Fruit fly (Drosophila melanogaster) whole organism, pupa: Measurements from ENCODE around the gene SmB.

Experiments
- CG10348 ChIP-seq: fragments of 200-800 bp; sonication (Bioruptor generic); IDR thresholded peaks from 2 replicates; pipeline ENCODE4 v1.3.6; 2022; ENCODE audit warnings: missing biosample characterization, missing genetic modification characterization
- CG12605 ChIP-seq: fragments of 200-800 bp; sonication (Bioruptor generic); IDR thresholded peaks from 2 replicates; pipeline ENCODE4 v1.3.6; 2022; ENCODE audit warnings: missing biosample characterization, missing genetic modification characterization
- CG13204 ChIP-seq: fragments of 200-800 bp; sonication (Bioruptor generic); optimal IDR thresholded peaks from 2 replicates; lab custom pipeline; 2018; ENCODE audit warnings: missing biosample characterization, mild to moderate bottlenecking, missing genetic modification characterization, moderate library complexity
- CG14655 ChIP-seq: fragments of 200-800 bp; sonication (Bioruptor generic); optimal IDR thresholded peaks from 3 replicates; lab custom pipeline; 2017; ENCODE audit warnings: mild to moderate bottlenecking, missing biosample characterization, missing genetic modification reagents, missing genetic modification characterization
- CG15710 ChIP-seq: fragments of 200-800 bp; sonication (Bioruptor generic); optimal IDR thresholded peaks from 2 replicates; lab custom pipeline; 2018; ENCODE audit warnings: missing biosample characterization, mild to moderate bottlenecking, missing genetic modification characterization, moderate library complexity
- CG17806 ChIP-seq: fragments of 200-800 bp; sonication (Bioruptor generic); optimal IDR thresholded peaks from 2 replicates; lab custom pipeline; 2018; ENCODE audit warnings: missing biosample characterization, mild to moderate bottlenecking, missing genetic modification characterization, moderate library complexity
- CG32121 ChIP-seq: fragments of 200-800 bp; sonication (Bioruptor generic); IDR thresholded peaks from 2 replicates; pipeline ENCODE4 v1.3.6; 2022; ENCODE audit warnings: missing biosample characterization, missing genetic modification characterization
- CG34367 ChIP-seq: fragments of 200-800 bp; sonication (Bioruptor generic); optimal IDR thresholded peaks from 2 replicates; lab custom pipeline; 2018; ENCODE audit warnings: missing biosample characterization, mild to moderate bottlenecking, missing genetic modification characterization
- CG4496 ChIP-seq: fragments of 200-800 bp; sonication (Bioruptor generic); IDR thresholded peaks from 3 replicates; pipeline ENCODE4 v1.3.6; 2022; ENCODE audit warnings: missing biosample characterization, missing genetic modification characterization
- CG8159 ChIP-seq: fragments of 200-800 bp; sonication (Bioruptor generic); optimal IDR thresholded peaks from 3 replicates; lab custom pipeline; 2018; ENCODE audit warnings: missing biosample characterization, mild to moderate bottlenecking, missing genetic modification characterization, moderate library complexity
- CG8301 ChIP-seq: fragments of 200-800 bp; sonication (Bioruptor generic); optimal IDR thresholded peaks from 2 replicates; lab custom pipeline; 2018; ENCODE audit warnings: missing biosample characterization, mild to moderate bottlenecking, missing genetic modification characterization
- CG9948 ChIP-seq: fragments of 200-800 bp; sonication (Bioruptor generic); optimal IDR thresholded peaks from 2 replicates; lab custom pipeline; 2018; ENCODE audit warnings: missing biosample characterization, mild to moderate bottlenecking, missing genetic modification characterization, moderate library complexity
- D1 ChIP-seq: fragments of 200-800 bp; sonication (Bioruptor generic); optimal IDR thresholded peaks from 2 replicates; lab custom pipeline; 2018; ENCODE audit warnings: missing biosample characterization, mild to moderate bottlenecking, missing genetic modification characterization, moderate library complexity
- EcR ChIP-seq: fragments of 200-800 bp; sonication (Bioruptor generic); optimal IDR thresholded peaks from 3 replicates; lab custom pipeline; 2019; ENCODE audit warnings: missing biosample characterization, missing genetic modification characterization, mild to moderate bottlenecking, moderate library complexity, missing genetic modification reagents
- Ets98B ChIP-seq: fragments of 200-800 bp; sonication (Bioruptor generic); IDR thresholded peaks from 2 replicates; pipeline ENCODE4 v1.3.6; 2022; ENCODE audit warnings: missing biosample characterization, missing genetic modification characterization
- Pif1A ChIP-seq: fragments of 200-800 bp; sonication (Bioruptor generic); optimal IDR thresholded peaks from 3 replicates; lab custom pipeline; 2016; ENCODE audit warnings: missing biosample characterization, missing genetic modification characterization
- Pif1B ChIP-seq: fragments of 200-800 bp; sonication (Bioruptor generic); optimal IDR thresholded peaks from 3 replicates; lab custom pipeline; 2016; ENCODE audit warnings: missing biosample characterization, missing genetic modification characterization
- Snoo ChIP-seq: fragments of 200-800 bp; sonication (Bioruptor generic); optimal IDR thresholded peaks from 3 replicates; lab custom pipeline; 2017; ENCODE audit warnings: missing biosample characterization, mild to moderate bottlenecking, missing genetic modification characterization, inconsistent platforms
- fd96Ca ChIP-seq: fragments of 200-800 bp; sonication (Bioruptor generic); IDR thresholded peaks from 3 replicates; pipeline ENCODE4 v1.3.6; 2022; ENCODE audit warnings: missing biosample characterization, missing genetic modification characterization
- gl ChIP-seq: fragments of 200-800 bp; sonication (Bioruptor generic); optimal IDR thresholded peaks from 2 replicates; lab custom pipeline; 2018; ENCODE audit warnings: missing biosample characterization, mild to moderate bottlenecking, missing genetic modification characterization
- rn ChIP-seq: fragments of 200-800 bp; sonication (Bioruptor generic); IDR thresholded peaks from 2 replicates; pipeline ENCODE4 v1.3.6; 2022; ENCODE audit warnings: missing biosample characterization, missing genetic modification characterization

Gene SmB

DNA sequence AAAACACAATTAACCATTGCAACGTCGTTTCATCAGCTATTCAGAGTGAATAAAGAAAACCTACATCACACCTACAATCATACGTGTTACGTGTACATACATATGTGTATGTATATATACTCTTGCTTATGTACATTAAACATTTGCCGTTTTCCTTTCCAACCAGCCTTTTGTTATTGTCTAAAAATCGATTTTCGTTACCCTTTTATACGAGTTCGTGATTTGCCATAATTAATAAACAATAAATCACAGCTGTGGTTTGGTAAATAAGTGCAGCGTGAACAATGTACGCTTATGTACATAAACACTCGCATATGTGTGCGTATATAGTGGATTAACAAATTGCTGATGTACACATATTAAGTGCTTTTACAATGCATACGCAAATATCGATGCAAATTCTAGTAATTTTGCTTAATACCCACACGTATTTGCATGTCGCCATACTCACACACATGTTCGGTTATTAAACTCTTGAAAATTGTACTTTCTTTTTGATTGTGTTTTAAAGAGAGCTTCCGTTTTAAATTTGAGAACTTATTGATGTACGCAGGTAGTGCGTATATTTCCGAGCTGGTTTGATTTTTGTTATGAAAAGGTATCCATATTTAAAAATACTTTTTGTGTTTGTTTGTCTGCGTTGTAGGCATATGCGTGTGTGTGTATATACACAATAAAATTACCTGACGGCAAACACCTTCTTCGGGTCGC is 29.4 kb downstream of the SmB start:
- TF ChIP-seq CG12605 (GFP tag; lab: Robert Waterston, UW) (no peak), rn (GFP tag; lab: Robert Waterston, UW) (no peak), gl (no peak), EcR (GFP tag; lab: Kevin White, UChicago) (peak; percentile 41), CG8159 (tag; lab: Kevin White, UChicago) (no peak), Pif1A (GFP tag; lab: Kevin White, UChicago) (no peak), CG14655 (GFP tag; lab: Kevin White, UChicago) (no peak), CG4496 (no peak), Pif1B (peak; percentile 28)

DNA sequence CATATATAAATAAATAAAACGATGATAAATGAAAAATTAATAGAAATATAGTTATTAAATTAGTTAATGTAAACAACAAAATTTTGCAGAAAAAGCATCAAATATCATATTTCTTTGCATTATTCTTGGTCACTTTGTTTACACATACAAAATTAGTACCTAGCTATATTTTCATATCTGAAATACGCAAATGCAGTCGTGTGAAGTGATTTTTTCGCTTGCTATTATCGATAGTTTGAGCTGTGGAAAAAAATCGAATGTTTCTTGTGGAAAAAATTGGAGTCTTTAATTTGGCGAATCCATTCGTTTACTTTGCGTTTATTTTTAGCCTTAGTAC is 30.0 kb downstream of the SmB start, which contains the start of gene Cnot4:
Gene Cnot4 (plus strand): TSS at position 229 of the 337 bp plus-strand sequence.
- TF ChIP-seq Pif1B (no peak), gl (no peak), D1 (tag; lab: Kevin White, UChicago) (no peak), CG8301 (no peak), Pif1A (GFP tag; lab: Kevin White, UChicago) (no peak), EcR (GFP tag; lab: Kevin White, UChicago) (no peak), CG32121 (GFP tag; lab: Robert Waterston, UW) (no peak), CG9948 (tag; lab: Kevin White, UChicago) (no peak), CG8159 (tag; lab: Kevin White, UChicago) (no peak), CG4496 (no peak), Ets98B (GFP tag; lab: Robert Waterston, UW) (no peak), Snoo (tag; lab: Kevin White, UChicago) (no peak), CG34367 (no peak), CG12605 (GFP tag; lab: Robert Waterston, UW) (no peak), CG15710 (tag; lab: Kevin White, UChicago) (no peak), CG14655 (GFP tag; lab: Kevin White, UChicago) (no peak)

DNA sequence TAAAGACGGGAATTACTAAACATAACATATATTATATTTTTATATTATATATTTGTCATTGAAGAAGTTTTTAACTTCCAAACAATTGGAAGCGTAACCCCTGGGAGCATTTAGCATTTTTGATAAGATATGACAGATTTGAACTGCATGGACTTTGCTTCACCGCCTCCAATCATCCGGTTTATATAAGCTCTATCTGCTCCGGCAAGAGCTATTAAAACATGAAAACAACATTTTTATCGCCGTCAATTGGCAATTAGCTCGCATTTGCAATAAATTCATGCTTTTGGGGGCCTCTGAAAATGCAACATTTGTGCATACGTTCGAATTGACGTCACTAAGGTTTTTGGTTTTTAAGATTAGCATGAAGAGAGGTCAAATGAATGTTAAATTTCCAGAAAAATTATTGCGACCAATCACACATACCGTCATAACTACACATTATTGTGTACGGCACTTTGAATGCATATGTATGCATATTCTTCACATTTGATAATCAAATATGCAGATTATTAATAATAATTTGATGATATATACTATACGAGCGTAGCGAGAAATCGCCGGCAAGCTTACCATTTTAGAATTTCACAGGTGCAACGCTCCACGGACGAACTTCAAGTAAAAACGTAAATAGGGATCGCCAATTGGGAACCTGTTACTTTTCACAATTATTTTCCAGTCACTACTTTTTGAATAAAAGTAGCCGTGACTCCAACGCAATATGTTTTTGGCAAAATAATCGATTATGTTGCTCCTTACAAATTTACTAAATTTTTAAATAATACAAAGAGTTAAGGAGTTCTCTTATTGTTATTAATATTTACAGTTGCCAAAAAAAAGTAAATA is 30.6 kb downstream of the SmB start, which contains the start of gene Mdh1:
Gene Mdh1 (minus strand): TSS at position 691 of the 846 bp plus-strand sequence.
- TF ChIP-seq CG32121 (GFP tag; lab: Robert Waterston, UW) (no peak), EcR (GFP tag; lab: Kevin White, UChicago) (peak; percentile 20)

DNA sequence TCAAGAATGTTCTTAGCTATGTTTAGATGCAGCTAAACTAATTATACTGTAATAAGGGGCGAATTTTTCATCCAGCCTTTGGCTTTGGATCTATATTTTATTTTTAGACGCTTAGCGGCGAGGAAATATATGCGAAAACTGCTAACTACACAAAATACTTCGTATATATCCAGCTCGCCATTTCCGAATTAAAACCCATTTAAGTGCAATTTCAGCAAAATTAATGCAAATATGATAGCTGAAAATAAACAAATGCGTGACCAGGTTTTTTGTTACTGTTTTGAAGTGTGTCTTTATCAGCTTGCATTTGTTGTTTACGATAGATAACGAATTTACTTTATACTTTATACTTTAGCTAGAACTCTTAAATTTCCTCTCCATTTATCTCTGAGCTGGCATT is 31.4 kb downstream of the SmB start:
- TF ChIP-seq Snoo (tag; lab: Kevin White, UChicago) (no peak), CG8159 (tag; lab: Kevin White, UChicago) (no peak), CG13204 (GFP tag; lab: Kevin White, UChicago) (no peak), CG4496 (no peak), Pif1A (GFP tag; lab: Kevin White, UChicago) (no peak), CG15710 (tag; lab: Kevin White, UChicago) (no peak), fd96Ca (GFP tag; lab: Robert Waterston, UW) (no peak), CG10348 (GFP tag; lab: Robert Waterston, UW) (no peak), Pif1B (no peak)
- TF ChIP-seq, all 21 proteins: peak for 0

DNA sequence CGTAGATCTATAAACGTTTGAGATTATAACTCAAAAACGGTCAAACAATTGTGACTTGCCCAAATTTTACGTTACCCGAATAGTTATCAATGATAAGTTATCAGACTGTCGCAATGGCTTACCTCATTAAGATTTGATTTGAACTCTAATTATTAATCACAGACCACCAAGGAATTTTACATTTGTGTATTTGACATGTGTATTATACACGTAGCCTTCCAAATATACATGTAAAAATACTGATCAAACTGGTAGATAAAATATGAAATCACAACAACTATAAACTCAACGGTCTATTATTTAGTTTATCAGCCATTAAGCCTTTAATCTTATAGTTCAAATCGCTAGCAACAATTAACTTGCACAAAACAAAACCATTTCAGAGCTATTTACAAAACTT is 33.0 kb downstream of the SmB start:
- TF ChIP-seq CG17806 (tag; lab: Kevin White, UChicago) (no peak), rn (GFP tag; lab: Robert Waterston, UW) (no peak), CG4496 (no peak), CG34367 (no peak), CG13204 (GFP tag; lab: Kevin White, UChicago) (no peak), CG8159 (tag; lab: Kevin White, UChicago) (no peak), fd96Ca (GFP tag; lab: Robert Waterston, UW) (no peak), Pif1A (GFP tag; lab: Kevin White, UChicago) (no peak), CG12605 (GFP tag; lab: Robert Waterston, UW) (no peak), CG15710 (tag; lab: Kevin White, UChicago) (no peak), EcR (GFP tag; lab: Kevin White, UChicago) (no peak), Pif1B (no peak), CG32121 (GFP tag; lab: Robert Waterston, UW) (no peak), CG9948 (tag; lab: Kevin White, UChicago) (no peak), Snoo (tag; lab: Kevin White, UChicago) (no peak), gl (no peak), D1 (tag; lab: Kevin White, UChicago) (no peak), Ets98B (GFP tag; lab: Robert Waterston, UW) (no peak), CG10348 (GFP tag; lab: Robert Waterston, UW) (no peak)
